Worm (Caenorhabditis elegans) whole organism, young adult: ENCODE results near the gene aexr-1.

Source experiments
- B0261.1 ChIP-seq: sonication (generic microtip); optimal IDR thresholded peaks from 2 replicates; lab custom pipeline; 2016; ENCODE audit warnings: mild to moderate bottlenecking, missing genetic modification characterization, moderate library complexity, missing compliant biosample characterization
- F10E7.11 ChIP-seq: sonication (generic microtip); optimal IDR thresholded peaks from 2 replicates; lab custom pipeline; 2017; ENCODE audit warnings: mild to moderate bottlenecking, missing genetic modification characterization, moderate library complexity, missing compliant biosample characterization
- F33H1.4 ChIP-seq: fragments of 200-800 bp; sonication (Bioruptor generic); IDR thresholded peaks from 2 replicates; pipeline ENCODE4 v1.3.6; 2022; ENCODE audit warnings: missing genetic modification reagents, missing genetic modification characterization, missing compliant biosample characterization
- attf-3 ChIP-seq: fragments of 200-800 bp; sonication (Bioruptor generic); conservative IDR thresholded peaks from 2 replicates; pipeline ENCODE4 v1.3.6; 2022; ENCODE audit warnings: missing genetic modification reagents, missing genetic modification characterization, missing compliant biosample characterization
- ceh-27 ChIP-seq: fragments of 200-800 bp; sonication (Bioruptor generic); optimal IDR thresholded peaks from 2 replicates; lab custom pipeline; 2018; ENCODE audit warnings: mild to moderate bottlenecking, missing genetic modification characterization, moderate library complexity, missing compliant biosample characterization
- die-1 ChIP-seq: sonication (generic microtip); optimal IDR thresholded peaks from 2 replicates; lab custom pipeline; 2016; ENCODE audit warnings: missing genotype, mild to moderate bottlenecking, missing genetic modification characterization, missing compliant biosample characterization
- ekl-4 ChIP-seq: fragments of 200-800 bp; sonication (Bioruptor generic); IDR thresholded peaks from 2 replicates; pipeline ENCODE4 v1.3.6; 2022; ENCODE audit warnings: missing genetic modification reagents, missing genetic modification characterization, missing compliant biosample characterization
- hmg-1.2 ChIP-seq: fragments of 200-800 bp; sonication (Bioruptor generic); IDR thresholded peaks from 2 replicates; pipeline ENCODE4 v1.3.6; 2022; ENCODE audit warnings: missing genetic modification reagents, missing genetic modification characterization, missing compliant biosample characterization
- let-607 ChIP-seq, 2 experiments: fragments of 200-800 bp in 1 of 2; sonication (Bioruptor generic) in 1 of 2; sonication (generic microtip) in 1 of 2; optimal IDR thresholded peaks; 2 replicates each; lab custom pipeline; 2016 to 2018; ENCODE audit warnings: mild to moderate bottlenecking in 2 of 2, missing compliant biosample characterization in 2 of 2, missing genetic modification characterization in 2 of 2, moderate library complexity in 2 of 2, missing genotype in 1 of 2
- lsl-1 ChIP-seq: fragments of 200-800 bp; sonication (Bioruptor generic); optimal IDR thresholded peaks from 2 replicates; lab custom pipeline; 2018; ENCODE audit warnings: mild to moderate bottlenecking, missing genetic modification characterization, moderate library complexity, missing compliant biosample characterization
- nhr-80 ChIP-seq: sonication (generic microtip); optimal IDR thresholded peaks from 2 replicates; lab custom pipeline; 2016; ENCODE audit warnings: missing genetic modification characterization, missing compliant biosample characterization
- sea-2 ChIP-seq: fragments of 200-800 bp; sonication (Bioruptor generic); IDR thresholded peaks from 2 replicates; pipeline ENCODE4 v1.3.6; 2022; ENCODE audit warnings: missing genetic modification characterization, missing compliant biosample characterization
- snpc-4 ChIP-seq, 5 experiments: fragments of 150-350 bp in 1 of 5; sonication (generic microtip) in 4 of 5; optimal IDR thresholded peaks; 2 replicates each; lab custom pipeline; 2014 to 2018; ENCODE audit warnings: missing genetic modification characterization in 5 of 5, missing biosample characterization in 3 of 5, antibody characterized with exemption in 2 of 5, mild to moderate bottlenecking in 2 of 5, missing compliant biosample characterization in 2 of 5, missing genotype in 2 of 5, moderate library complexity in 2 of 5, missing genetic modification reagents in 1 of 5
- ztf-18 ChIP-seq: sonication (generic microtip); optimal IDR thresholded peaks from 2 replicates; lab custom pipeline; 2016; ENCODE audit warnings: missing genotype, mild to moderate bottlenecking, missing genetic modification characterization, missing compliant biosample characterization

DNA sequence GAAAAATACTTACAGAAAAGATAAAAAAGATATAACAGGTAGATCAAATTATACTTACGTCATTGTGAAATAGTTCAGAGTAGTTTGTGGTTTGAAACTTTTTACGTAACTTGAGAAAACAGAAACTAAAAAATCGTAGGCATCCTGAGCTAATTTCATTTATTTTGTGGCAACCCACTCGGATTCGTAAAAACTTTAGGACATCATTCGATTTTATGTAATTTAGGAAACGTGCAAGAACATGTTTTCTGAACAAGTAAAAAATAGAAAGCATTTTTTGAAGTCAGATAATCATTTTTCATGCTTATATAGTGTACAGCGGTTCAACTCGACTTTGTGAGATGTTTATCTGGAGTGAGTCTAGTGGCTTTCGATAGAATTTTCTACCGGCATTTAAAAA, 36.3 kb downstream of the aexr-1 start, which contains the start of gene hic-1:
- no peak for TF ChIP-seq hmg-1.2
- no peak for TF ChIP-seq F10E7.11 (tag; lab: Kevin White, UChicago)
- no peak for TF ChIP-seq ekl-4
- TF ChIP-seq lsl-1 (GFP tag; lab: Kevin White, UChicago) = no peak
- TF ChIP-seq let-607 (tag; optimal IDR thresholded peaks at IDR 0.05; lab: Kevin White, UChicago) = no peak
- no peak for TF ChIP-seq nhr-80 (tag; lab: Kevin White, UChicago)
- TF ChIP-seq sea-2 (GFP tag; lab: Robert Waterston, UW) = no peak
- TF ChIP-seq B0261.1 (tag; lab: Kevin White, UChicago) = no peak
- no peak for TF ChIP-seq F33H1.4 (GFP tag; lab: Robert Waterston, UW)
- TF ChIP-seq attf-3 (GFP tag; lab: Robert Waterston, UW) = no peak
- TF ChIP-seq ztf-18 (tag; lab: Kevin White, UChicago) = no peak
- TF ChIP-seq snpc-4 (GFP tag; optimal IDR thresholded peaks at IDR 0.05; lab: Kevin White, UChicago) = no peak
- no peak for TF ChIP-seq snpc-4 (tag; optimal IDR thresholded peaks at IDR 0.05; lab: Kevin White, UChicago)
- no peak for TF ChIP-seq ceh-27 (GFP tag; lab: Kevin White, UChicago)
- TF ChIP-seq die-1 (tag; lab: Kevin White, UChicago) = no peak
